Worm (Caenorhabditis elegans) whole organism, L4 larva: Measurements from ENCODE around the gene set-5.

Experiments used
- D1046.2 ChIP-seq: fragments of 200-800 bp; sonication (Bioruptor generic); IDR thresholded peaks from 2 replicates; pipeline ENCODE4 v1.3.6; 2022; ENCODE audit warnings: missing genetic modification characterization, missing compliant biosample characterization
- F10B5.3 ChIP-seq: sonication (generic microtip); optimal IDR thresholded peaks from 2 replicates; lab custom pipeline; 2016; ENCODE audit warnings: mild to moderate bottlenecking, missing genetic modification characterization, missing compliant biosample characterization
- F49E8.2 ChIP-seq: sonication (generic microtip); optimal IDR thresholded peaks from 2 replicates; lab custom pipeline; 2016; ENCODE audit warnings: missing compliant biosample characterization, mild to moderate bottlenecking, missing genetic modification characterization, borderline replicate concordance
- T26A8.4 ChIP-seq: fragments of 200-800 bp; sonication (Bioruptor generic); IDR thresholded peaks from 2 replicates; pipeline ENCODE4 v1.3.6; 2022; ENCODE audit warnings: missing genetic modification characterization, missing compliant biosample characterization
- Y105C5A.15 ChIP-seq: fragments of 200-800 bp; sonication (Bioruptor generic); IDR thresholded peaks from 2 replicates; pipeline ENCODE4 v1.3.6; 2022; ENCODE audit warnings: missing genetic modification characterization, missing compliant biosample characterization
- Y48G9A.11 ChIP-seq: fragments of 200-800 bp; sonication (Bioruptor generic); IDR thresholded peaks from 2 replicates; pipeline ENCODE4 v1.3.6; 2022; ENCODE audit warnings: missing genetic modification reagents, missing genetic modification characterization, missing compliant biosample characterization
- Y5F2A.4 ChIP-seq: fragments of 200-800 bp; sonication (Bioruptor generic); optimal IDR thresholded peaks from 2 replicates; lab custom pipeline; 2018; ENCODE audit warnings: mild to moderate bottlenecking, missing genetic modification characterization, missing compliant biosample characterization
- ZK546.5 ChIP-seq, 2 experiments: sonication (generic microtip); optimal IDR thresholded peaks; 2 replicates each; lab custom pipeline; 2017; ENCODE audit warnings: missing biosample characterization in 2 of 2, missing genetic modification characterization in 2 of 2
- ces-1 ChIP-seq: fragments of 150-350 bp; sonication (generic microtip); optimal IDR thresholded peaks from 4 replicates; lab custom pipeline; 2014; ENCODE audit warnings: missing biosample characterization, missing genetic modification reagents, missing genetic modification characterization
- cey-2 ChIP-seq: sonication (generic microtip); optimal IDR thresholded peaks from 3 replicates; lab custom pipeline; 2017; ENCODE audit warnings: missing genetic modification characterization, mild to moderate bottlenecking, missing compliant biosample characterization, antibody characterized with exemption, borderline replicate concordance; ENCODE audit not compliant: insufficient read depth
- daf-16 ChIP-seq, 3 experiments: sonication (generic microtip); optimal IDR thresholded peaks; 2 replicates each; lab custom pipeline; 2016 to 2017; ENCODE audit warnings: missing genetic modification characterization in 3 of 3, missing genetic modification reagents in 3 of 3, mild to moderate bottlenecking in 2 of 3, missing compliant biosample characterization in 2 of 3, missing biosample characterization in 1 of 3, moderate library complexity in 1 of 3
- dmd-9 ChIP-seq: fragments of 200-800 bp; sonication (Bioruptor generic); IDR thresholded peaks from 2 replicates; pipeline ENCODE4 v1.3.6; 2022; ENCODE audit warnings: missing genetic modification reagents, missing genetic modification characterization, missing compliant biosample characterization
- dpl-1 ChIP-seq: fragments of 150-350 bp; optimal IDR thresholded peaks from 2 replicates; lab custom pipeline; 2014; ENCODE audit warnings: missing biosample characterization, missing genetic modification reagents, missing genetic modification characterization
- duxl-1 ChIP-seq: sonication (generic microtip); optimal IDR thresholded peaks from 2 replicates; lab custom pipeline; 2016; ENCODE audit warnings: mild to moderate bottlenecking, missing genetic modification characterization, moderate library complexity, missing compliant biosample characterization; ENCODE audit not compliant: poor library complexity
- dve-1 ChIP-seq: sonication (generic microtip); optimal IDR thresholded peaks from 2 replicates; lab custom pipeline; 2017; ENCODE audit warnings: antibody characterized with exemption, mild to moderate bottlenecking, missing genetic modification characterization, missing compliant biosample characterization; ENCODE audit not compliant: insufficient read depth
- egl-27 ChIP-seq: sonication (generic microtip); optimal IDR thresholded peaks from 3 replicates; lab custom pipeline; 2017; ENCODE audit warnings: missing biosample characterization, missing genetic modification reagents, missing genetic modification characterization
- fkh-10 ChIP-seq: fragments of 150-350 bp; optimal IDR thresholded peaks from 2 replicates; lab custom pipeline; 2014; ENCODE audit warnings: missing biosample characterization, missing genetic modification reagents, missing genetic modification characterization
- fos-1 ChIP-seq: fragments of 150-350 bp; optimal IDR thresholded peaks from 2 replicates; lab custom pipeline; 2014; ENCODE audit warnings: missing biosample characterization, missing genetic modification characterization
- hif-1 ChIP-seq, 2 experiments: sonication (generic microtip); optimal IDR thresholded peaks; 2 replicates each; lab custom pipeline; 2016 to 2017; ENCODE audit warnings: missing compliant biosample characterization in 2 of 2, missing genetic modification characterization in 2 of 2, missing genetic modification reagents in 2 of 2, missing genotype in 2 of 2, mild to moderate bottlenecking in 1 of 2
- lim-7 ChIP-seq: fragments of 200-800 bp; sonication (Bioruptor generic); IDR thresholded peaks from 2 replicates; pipeline ENCODE4 v1.3.6; 2022; ENCODE audit warnings: missing genetic modification characterization, missing compliant biosample characterization
- lin-13 ChIP-seq: fragments of 150-350 bp; optimal IDR thresholded peaks from 2 replicates; lab custom pipeline; 2014; ENCODE audit warnings: missing biosample characterization, missing genetic modification reagents, missing genetic modification characterization
- lir-3 ChIP-seq: sonication (generic microtip); optimal IDR thresholded peaks from 2 replicates; lab custom pipeline; 2016; ENCODE audit warnings: mild to moderate bottlenecking, missing genetic modification characterization, missing compliant biosample characterization
- lsy-2 ChIP-seq, 2 experiments: fragments of 150-350 bp in 1 of 2; sonication (generic microtip) in 1 of 2; optimal IDR thresholded peaks; 2 replicates each; lab custom pipeline; 2014 to 2017; ENCODE audit warnings: missing biosample characterization in 2 of 2, missing genetic modification characterization in 2 of 2
- madf-5 ChIP-seq, 2 experiments: fragments of 200-800 bp; sonication (Bioruptor generic); IDR thresholded peaks; 2 replicates each; pipeline ENCODE4 v1.3.6; 2022; ENCODE audit warnings: missing compliant biosample characterization in 2 of 2, missing genetic modification characterization in 2 of 2
- madf-9 ChIP-seq: fragments of 200-800 bp; sonication (Bioruptor generic); conservative IDR thresholded peaks from 2 replicates; pipeline ENCODE4 v1.3.6; 2022; ENCODE audit warnings: missing genetic modification reagents, missing genetic modification characterization, missing compliant biosample characterization
- mdl-1 ChIP-seq, 2 experiments: fragments of 150-350 bp in 1 of 2; sonication (generic microtip) in 1 of 2; optimal IDR thresholded peaks; 2 replicates each; lab custom pipeline; 2014 to 2017; ENCODE audit warnings: missing biosample characterization in 2 of 2, missing genetic modification characterization in 2 of 2
- mdt-29 ChIP-seq: fragments of 200-800 bp; sonication (Bioruptor generic); IDR thresholded peaks from 2 replicates; pipeline ENCODE4 v1.3.6; 2022; ENCODE audit warnings: missing genetic modification reagents, missing genetic modification characterization, missing compliant biosample characterization
- mep-1 ChIP-seq: fragments of 150-350 bp; sonication (generic microtip); optimal IDR thresholded peaks from 3 replicates; lab custom pipeline; 2014; ENCODE audit warnings: missing biosample characterization, missing genetic modification characterization
- mes-2 ChIP-seq: sonication (generic microtip); optimal IDR thresholded peaks from 2 replicates; lab custom pipeline; 2016; ENCODE audit warnings: missing genotype, mild to moderate bottlenecking, missing genetic modification characterization, missing compliant biosample characterization; ENCODE audit not compliant: poor library complexity, severe bottlenecking
- mxl-2 ChIP-seq: fragments of 200-800 bp; sonication (Bioruptor generic); conservative IDR thresholded peaks from 2 replicates; pipeline ENCODE4 v1.3.6; 2022; ENCODE audit warnings: missing genetic modification reagents, missing genetic modification characterization, missing compliant biosample characterization
- mxl-3 ChIP-seq: fragments of 200-800 bp; sonication (Bioruptor generic); optimal IDR thresholded peaks from 2 replicates; lab custom pipeline; 2018; ENCODE audit warnings: mild to moderate bottlenecking, missing genetic modification characterization, missing compliant biosample characterization
- nhr-11 ChIP-seq: fragments of 150-350 bp; optimal IDR thresholded peaks from 2 replicates; lab custom pipeline; 2014; ENCODE audit warnings: missing biosample characterization, missing genetic modification characterization
- nhr-237 ChIP-seq: sonication (generic microtip); optimal IDR thresholded peaks from 2 replicates; lab custom pipeline; 2017; ENCODE audit warnings: missing biosample characterization, missing genetic modification characterization
- nhr-28 ChIP-seq: fragments of 150-350 bp; optimal IDR thresholded peaks from 2 replicates; lab custom pipeline; 2014; ENCODE audit warnings: missing biosample characterization, missing genetic modification characterization
- nhr-48 ChIP-seq: sonication (generic microtip); optimal IDR thresholded peaks from 2 replicates; lab custom pipeline; 2016; ENCODE audit warnings: mild to moderate bottlenecking, missing genetic modification characterization, missing compliant biosample characterization
- nhr-6 ChIP-seq: fragments of 150-350 bp; optimal IDR thresholded peaks from 2 replicates; lab custom pipeline; 2014; ENCODE audit warnings: missing biosample characterization, missing genetic modification characterization
- nhr-76 ChIP-seq: fragments of 150-350 bp; optimal IDR thresholded peaks from 2 replicates; lab custom pipeline; 2014; ENCODE audit warnings: missing biosample characterization, missing genetic modification characterization
- nhr-77 ChIP-seq: fragments of 150-350 bp; optimal IDR thresholded peaks from 2 replicates; lab custom pipeline; 2014; ENCODE audit warnings: missing biosample characterization, missing genetic modification characterization
- pha-4 ChIP-seq, 2 experiments: fragments of 150-350 bp in 1 of 2; fragments of 200-800 bp in 1 of 2; sonication (Bioruptor generic) in 1 of 2; IDR thresholded peaks in 1 of 2; optimal IDR thresholded peaks in 1 of 2; 2 replicates each; pipeline versions ENCODE4 v1.3.6 to Lab custom; 2014 to 2022; ENCODE audit warnings: missing genetic modification characterization in 2 of 2, missing genetic modification reagents in 2 of 2, missing biosample characterization in 1 of 2, missing compliant biosample characterization in 1 of 2
- php-3 ChIP-seq: fragments of 200-800 bp; sonication (Bioruptor generic); IDR thresholded peaks from 2 replicates; pipeline ENCODE4 v1.3.6; 2022; ENCODE audit warnings: missing genetic modification reagents, missing genetic modification characterization, missing compliant biosample characterization
- pqm-1 ChIP-seq: sonication (generic microtip); optimal IDR thresholded peaks from 2 replicates; lab custom pipeline; 2017; ENCODE audit warnings: missing biosample characterization, missing genetic modification characterization
- set-16 ChIP-seq: fragments of 200-800 bp; sonication (Bioruptor generic); IDR thresholded peaks from 2 replicates; pipeline ENCODE4 v1.3.6; 2022; ENCODE audit warnings: missing genetic modification reagents, missing genetic modification characterization, missing compliant biosample characterization
- spr-1 ChIP-seq: sonication (generic microtip); optimal IDR thresholded peaks from 2 replicates; lab custom pipeline; 2016; ENCODE audit warnings: mild to moderate bottlenecking, missing genetic modification characterization, missing compliant biosample characterization
- unc-130 ChIP-seq: sonication (generic microtip); optimal IDR thresholded peaks from 2 replicates; lab custom pipeline; 2016; ENCODE audit warnings: missing genetic modification reagents, missing genetic modification characterization, missing compliant biosample characterization
- unc-39 ChIP-seq: sonication (generic microtip); optimal IDR thresholded peaks from 2 replicates; lab custom pipeline; 2017; ENCODE audit warnings: missing biosample characterization, missing genetic modification characterization
- zag-1 ChIP-seq: fragments of 150-350 bp; optimal IDR thresholded peaks from 2 replicates; lab custom pipeline; 2014; ENCODE audit warnings: missing biosample characterization, missing genetic modification characterization
- zfp-2 ChIP-seq: sonication (generic microtip); optimal IDR thresholded peaks from 2 replicates; lab custom pipeline; 2016; ENCODE audit warnings: mild to moderate bottlenecking, missing genetic modification characterization, missing compliant biosample characterization
- zip-11 ChIP-seq: fragments of 200-800 bp; sonication (Bioruptor generic); IDR thresholded peaks from 2 replicates; pipeline ENCODE4 v1.3.6; 2022; ENCODE audit warnings: missing genetic modification characterization, missing compliant biosample characterization

The set-5 gene

ce11 chrV:14696604-14697307 lies 2.0 kb upstream of the set-5 start, which contains the start of gene unc-112:
TSS of gene unc-112 (minus strand) at chrV:14696654.
- TF ChIP-seq nhr-237: no peak
- TF ChIP-seq madf-5 (GFP tag; IDR thresholded peaks at IDR 0.05; lab: Robert Waterston, UW): 0 out of 4 replicates have a peak, but pooled peaks of 1 of the 2 experiments have one; percentile 9
- no peak for TF ChIP-seq Y48G9A.11
- peak; percentile 85 for TF ChIP-seq mxl-3
- TF ChIP-seq egl-27: no peak
- peak; percentile 51 for TF ChIP-seq dpl-1 (GFP tag; lab: Kevin White, UChicago)
- TF ChIP-seq F10B5.3 (tag; lab: Kevin White, UChicago): peak; percentile 50
- TF ChIP-seq zag-1 (tag; lab: Kevin White, UChicago): no peak
- peak in 1 of 2 experiments; percentile 71 for TF ChIP-seq daf-16 (GFP tag; optimal IDR thresholded peaks at IDR 0.05; lab: Kevin White, UChicago)
- no peak for TF ChIP-seq daf-16 (tag; optimal IDR thresholded peaks at IDR 0.05; lab: Kevin White, UChicago)
- peak; percentile 58 for TF ChIP-seq lin-13 (GFP tag; lab: Kevin White, UChicago)
- no peak for TF ChIP-seq nhr-76 (tag; lab: Kevin White, UChicago)
- TF ChIP-seq zfp-2: no peak
- TF ChIP-seq pqm-1: peak; percentile 84
- peak; percentile 98 for TF ChIP-seq nhr-6 (tag; lab: Kevin White, UChicago)
- no peak for TF ChIP-seq ces-1
- TF ChIP-seq nhr-77 (tag; lab: Kevin White, UChicago): peak; percentile 54
- no peak for TF ChIP-seq unc-39 (tag; lab: Kevin White, UChicago)
- TF ChIP-seq T26A8.4 (GFP tag; lab: Robert Waterston, UW): peak; percentile 24; the same call in 1 of the 2 replicates
- TF ChIP-seq lim-7 (GFP tag; lab: Robert Waterston, UW): no peak
- TF ChIP-seq mes-2 (tag; lab: Kevin White, UChicago): peak; percentile 61
- TF ChIP-seq D1046.2 (GFP tag; lab: Robert Waterston, UW): no peak
- no peak for TF ChIP-seq php-3 (GFP tag; lab: Robert Waterston, UW)
- no peak for TF ChIP-seq mxl-2
- no peak for TF ChIP-seq lir-3 (tag; lab: Kevin White, UChicago)
- peak; percentile 45 for TF ChIP-seq set-16
- peak; percentile 94 for TF ChIP-seq mep-1
- TF ChIP-seq lsy-2 (tag; optimal IDR thresholded peaks at IDR 0.05; lab: Kevin White, UChicago): peak; percentile 44 to 82
- peak in 1 of 2 experiments; percentile 77 for TF ChIP-seq mdl-1 (tag; optimal IDR thresholded peaks at IDR 0.05; lab: Kevin White, UChicago)
- no peak for TF ChIP-seq ZK546.5 (tag; optimal IDR thresholded peaks at IDR 0.05; lab: Kevin White, UChicago)
- no peak for TF ChIP-seq fkh-10 (GFP tag; lab: Kevin White, UChicago)
- peak; percentile 24 for TF ChIP-seq cey-2
- no peak for TF ChIP-seq mdt-29 (GFP tag; lab: Robert Waterston, UW)
- no peak for TF ChIP-seq madf-9 (GFP tag; lab: Robert Waterston, UW)
- peak; percentile 90 for TF ChIP-seq nhr-28
- TF ChIP-seq dve-1: peak; percentile 84
- peak in 1 of 2 experiments; percentile 68 for TF ChIP-seq hif-1 (tag; optimal IDR thresholded peaks at IDR 0.05; lab: Kevin White, UChicago)
- peak; percentile 43 for TF ChIP-seq duxl-1 (tag; lab: Kevin White, UChicago)
- no peak for TF ChIP-seq zip-11 (GFP tag; lab: Robert Waterston, UW)
- peak; percentile 25 for TF ChIP-seq nhr-48 (tag; lab: Kevin White, UChicago)
- no peak for TF ChIP-seq F49E8.2 (tag; lab: Kevin White, UChicago)
- TF ChIP-seq Y105C5A.15 (GFP tag; lab: Robert Waterston, UW): no peak
- no peak for TF ChIP-seq dmd-9 (GFP tag; lab: Robert Waterston, UW)
- TF ChIP-seq unc-130 (GFP tag; lab: Kevin White, UChicago): no peak
- peak; percentile 53 for TF ChIP-seq spr-1 (tag; lab: Kevin White, UChicago)
- TF ChIP-seq Y5F2A.4 (GFP tag; lab: Kevin White, UChicago): no peak
- no peak for TF ChIP-seq pha-4 (GFP tag; IDR thresholded peaks at IDR 0.05; lab: Robert Waterston, UW)
- no peak for TF ChIP-seq pha-4 (tag; optimal IDR thresholded peaks at IDR 0.05; lab: Kevin White, UChicago)
- peak; percentile 83 for TF ChIP-seq nhr-11 (tag; lab: Kevin White, UChicago)
- TF ChIP-seq fos-1 (tag; lab: Kevin White, UChicago): no peak
